Fruit fly (Drosophila melanogaster) whole organism, adult: ENCODE measurements around the gene RfC3.

Experiments used
- CG11617 ChIP-seq: fragments of 200-800 bp; sonication (Bioruptor generic); optimal IDR thresholded peaks from 2 replicates; lab custom pipeline; 2017; ENCODE audit warnings: mild to moderate bottlenecking, missing biosample characterization, missing genetic modification reagents, missing genetic modification characterization
- CG12768 ChIP-seq: fragments of 200-800 bp; sonication (Bioruptor generic); optimal IDR thresholded peaks from 2 replicates; lab custom pipeline; 2017; ENCODE audit warnings: missing biosample characterization, missing genetic modification characterization, mild to moderate bottlenecking, moderate library complexity, missing genetic modification reagents
- CG1620 ChIP-seq: fragments of 200-800 bp; sonication (Bioruptor generic); optimal IDR thresholded peaks from 2 replicates; lab custom pipeline; 2016; ENCODE audit warnings: missing biosample characterization, missing genetic modification characterization
- CG33017 ChIP-seq: fragments of 200-800 bp; sonication (Bioruptor generic); optimal IDR thresholded peaks from 2 replicates; lab custom pipeline; 2018; ENCODE audit warnings: missing biosample characterization, mild to moderate bottlenecking, missing genetic modification characterization, moderate library complexity
- CG7045 ChIP-seq: fragments of 200-800 bp; sonication (Bioruptor generic); optimal IDR thresholded peaks from 2 replicates; lab custom pipeline; 2017; ENCODE audit warnings: missing biosample characterization, mild to moderate bottlenecking, missing genetic modification characterization
- CG7101 ChIP-seq: fragments of 200-800 bp; sonication (Bioruptor generic); optimal IDR thresholded peaks from 2 replicates; lab custom pipeline; 2018; ENCODE audit warnings: missing biosample characterization, mild to moderate bottlenecking, missing genetic modification characterization, moderate library complexity
- bab1 ChIP-seq: fragments of 200-800 bp; sonication (Bioruptor generic); optimal IDR thresholded peaks from 3 replicates; lab custom pipeline; 2019; ENCODE audit warnings: missing biosample characterization, mild to moderate bottlenecking, missing genetic modification characterization, moderate library complexity
- cic ChIP-seq: fragments of 200-800 bp; sonication (Bioruptor generic); optimal IDR thresholded peaks from 2 replicates; lab custom pipeline; 2017; ENCODE audit warnings: missing biosample characterization, mild to moderate bottlenecking, missing genetic modification characterization, moderate library complexity
- cnc ChIP-seq, 2 experiments: fragments of >200 bp; optimal IDR thresholded peaks; 2 replicates each; lab custom pipeline; 2017
- kay ChIP-seq: fragments of 200-800 bp; sonication (Bioruptor generic); peaks from one replicate; lab custom pipeline; 2016; ENCODE audit warnings: missing biosample characterization, missing genetic modification characterization, borderline replicate concordance
- toe ChIP-seq: fragments of 200-800 bp; sonication (Bioruptor generic); optimal IDR thresholded peaks from 2 replicates; lab custom pipeline; 2016; ENCODE audit warnings: missing biosample characterization, missing genetic modification characterization

- TF ChIP-seq kay (peak; percentile 99), cnc (optimal IDR thresholded peaks at IDR 0.05; lab: Kevin White, UChicago) (no peak), bab1 (GFP tag; lab: Kevin White, UChicago) (peak; percentile 21), CG12768 (GFP tag; lab: Kevin White, UChicago) (peak; percentile 52), CG11617 (GFP tag; lab: Kevin White, UChicago) (peak; percentile 74), CG33017 (tag; lab: Kevin White, UChicago) (peak; percentile 49), CG7045 (peak; percentile 53), CG7101 (tag; lab: Kevin White, UChicago) (peak; percentile 62), CG1620 (peak; percentile 70), cic (GFP tag; lab: Kevin White, UChicago) (peak; percentile 45), toe (no peak)
Observed at dm6 chr2L:10387869-10388726, 30.9 kb upstream of the RfC3 start, which contains the start of gene da.
